Fruit fly (Drosophila melanogaster) ovary, adult (tissue): ENCODE measurements around the gene CG32023.

Experiments
- CG17801 ChIP-seq: fragments of 200-800 bp; optimal IDR thresholded peaks from 2 replicates; lab custom pipeline; 2019; ENCODE audit warnings: missing biosample characterization, mild to moderate bottlenecking, missing genetic modification characterization, moderate library complexity; ENCODE audit not compliant: partially characterized antibody

The CG32023 gene

DNA sequence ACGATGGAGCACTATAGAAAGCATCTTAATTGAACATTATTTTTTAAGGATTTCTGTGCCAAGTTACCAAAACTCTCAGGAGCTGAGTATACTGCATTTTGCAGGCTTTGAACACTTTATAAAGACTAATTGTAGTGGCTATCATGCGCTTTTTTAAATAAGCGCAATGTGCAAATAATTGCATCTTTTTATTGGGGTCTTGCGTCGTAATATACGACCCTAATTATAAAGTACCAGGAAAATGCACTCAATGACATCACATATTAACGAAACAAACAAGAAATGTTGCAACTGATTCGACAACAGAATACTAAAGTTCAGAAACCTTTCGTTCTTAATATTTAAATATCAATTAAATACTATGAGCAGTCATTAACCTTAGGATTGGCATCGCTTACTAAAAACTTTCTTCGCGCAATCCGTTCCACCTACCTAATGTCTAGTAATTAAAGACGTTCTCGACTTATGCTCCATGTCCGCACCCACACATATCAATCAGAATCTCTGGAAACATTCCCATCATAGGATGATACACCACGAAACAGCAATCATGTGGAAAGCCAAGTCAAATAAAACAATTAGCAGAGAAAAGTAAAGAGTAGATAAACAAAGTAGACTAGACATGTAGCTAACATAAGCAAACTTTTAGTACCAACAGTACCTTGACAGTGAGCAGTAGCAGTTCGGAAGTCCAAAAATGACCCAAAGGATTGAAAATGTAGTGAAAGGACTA, at the start of gene CG32023, which contains the start of gene CG34427:
CG32023 (minus strand) TSS at position 101 of the 733 bp plus-strand sequence.
CG34427 (plus strand) TSS at position 683 of the 733 bp plus-strand sequence.
- TF ChIP-seq CG17801: no peak

DNA sequence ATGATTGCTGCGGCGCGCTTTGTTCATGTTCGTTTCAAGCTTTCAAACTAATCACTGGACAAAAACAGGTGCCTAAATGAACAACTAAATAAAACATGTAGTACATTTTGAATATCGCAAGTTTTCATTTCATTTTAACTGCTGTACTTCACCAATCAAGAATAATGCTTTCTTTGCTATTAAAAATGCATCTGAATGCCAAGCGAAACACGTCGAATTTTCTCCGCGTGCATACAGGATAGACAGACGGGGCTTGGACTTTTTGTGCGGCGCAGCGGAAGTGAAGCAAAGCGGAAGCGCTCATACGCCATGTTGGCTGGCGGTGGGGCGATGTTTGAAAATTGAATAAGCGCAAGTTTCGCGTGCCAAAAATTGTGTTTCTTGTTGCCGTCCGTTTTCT, 49.4 kb upstream of the CG32023 start:
- TF ChIP-seq CG17801: no peak

DNA sequence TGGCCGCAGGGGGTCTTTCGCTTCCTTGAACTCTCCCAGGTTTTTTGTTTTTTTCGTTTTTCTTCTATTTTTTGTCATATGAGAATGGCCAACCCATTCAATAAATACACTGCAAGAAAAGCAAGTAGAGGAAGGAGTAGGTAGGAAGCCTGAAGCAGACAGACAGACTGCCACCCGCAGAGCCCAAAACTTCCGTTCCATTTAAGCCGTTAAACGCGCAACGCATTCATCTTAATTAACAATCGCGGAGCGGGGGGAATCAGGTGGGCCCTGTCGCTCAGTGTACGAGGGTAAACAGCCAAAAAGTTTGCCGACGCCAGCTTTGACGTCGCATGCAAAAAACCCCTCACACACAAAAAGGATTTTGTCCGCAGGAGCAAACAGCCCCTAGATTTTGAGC, 48.9 kb upstream of the CG32023 start:
- no peak for TF ChIP-seq CG17801

DNA sequence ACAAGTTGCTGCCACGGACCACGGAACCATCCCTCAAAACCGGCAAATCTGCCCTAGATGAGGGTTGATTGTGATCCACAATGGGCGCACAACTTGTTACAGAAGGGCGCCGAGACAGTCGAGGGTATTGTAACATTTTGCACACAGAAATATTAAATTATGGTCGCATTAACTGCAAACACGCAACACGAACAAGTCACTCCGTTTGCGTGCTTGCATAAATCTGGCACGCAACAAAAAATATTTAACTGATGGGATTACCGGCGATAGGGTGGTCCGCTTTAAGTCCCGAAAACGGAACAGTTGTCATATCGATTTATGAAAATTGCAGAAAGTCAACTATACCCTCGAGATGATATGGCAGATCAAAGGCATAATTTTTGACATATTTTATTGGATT, 48.0 kb upstream of the CG32023 start:
- no peak for TF ChIP-seq CG17801

DNA sequence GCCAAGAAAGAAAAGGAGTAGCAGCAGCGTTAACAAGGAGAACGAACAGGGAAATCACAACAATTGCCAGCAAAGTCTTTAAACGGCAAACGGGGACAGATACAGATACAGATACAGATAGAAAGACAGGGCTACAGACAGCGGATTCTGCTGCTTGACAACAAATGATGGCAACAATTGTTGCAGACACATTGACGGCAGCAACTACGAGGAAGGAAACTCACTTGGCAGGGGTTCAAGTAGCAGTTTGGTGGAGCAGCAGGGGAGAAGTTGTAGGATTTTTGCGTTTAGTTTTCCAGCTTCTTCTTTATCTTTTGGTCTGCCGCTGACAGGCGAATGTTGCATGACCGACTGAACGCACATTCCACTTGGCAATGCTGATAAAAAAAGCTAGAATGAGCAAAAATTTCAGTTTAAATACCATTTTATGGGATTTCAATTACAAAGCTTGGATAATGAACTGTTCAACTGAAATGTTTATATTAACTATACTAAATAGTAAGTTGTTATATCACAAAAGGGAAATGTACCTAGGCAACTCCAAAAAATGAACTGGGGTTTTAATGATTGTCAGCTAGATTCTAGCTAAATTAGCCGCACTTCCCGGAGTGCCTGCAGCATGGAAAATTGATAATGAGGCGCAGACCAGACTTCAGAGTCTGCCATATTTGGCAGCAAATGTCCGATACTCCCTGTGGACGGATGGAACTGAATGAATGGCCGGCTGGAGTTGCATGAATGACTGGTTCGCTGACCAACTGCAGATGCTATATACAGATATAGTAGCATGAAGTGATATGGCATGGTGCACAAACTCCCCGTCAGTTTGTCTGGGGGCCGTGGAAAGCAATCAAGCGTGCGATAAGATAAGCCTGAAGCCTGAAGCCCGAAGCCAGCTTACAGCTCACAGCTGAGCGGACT, 47.1 kb upstream of the CG32023 start:
- TF ChIP-seq CG17801: no peak

DNA sequence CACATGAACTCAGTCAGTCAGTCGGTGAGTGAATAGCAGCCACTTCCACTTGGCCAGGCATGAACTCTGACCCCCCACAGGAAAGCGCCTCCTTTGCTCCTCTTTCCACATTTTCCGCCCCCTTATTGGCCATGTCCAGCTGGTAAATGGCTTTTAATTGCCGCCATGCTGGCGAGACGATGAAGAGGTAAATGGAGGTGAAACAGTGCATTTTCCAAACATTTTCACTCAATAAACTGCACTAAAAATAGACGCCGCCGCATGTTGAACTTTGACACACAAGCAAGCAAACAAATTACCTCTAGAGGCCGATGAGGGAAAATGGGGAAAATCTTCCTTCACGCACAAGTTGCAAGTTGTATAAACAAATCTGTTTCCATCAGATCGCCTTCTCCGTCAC, 45.8 kb upstream of the CG32023 start:
- no peak for TF ChIP-seq CG17801

DNA sequence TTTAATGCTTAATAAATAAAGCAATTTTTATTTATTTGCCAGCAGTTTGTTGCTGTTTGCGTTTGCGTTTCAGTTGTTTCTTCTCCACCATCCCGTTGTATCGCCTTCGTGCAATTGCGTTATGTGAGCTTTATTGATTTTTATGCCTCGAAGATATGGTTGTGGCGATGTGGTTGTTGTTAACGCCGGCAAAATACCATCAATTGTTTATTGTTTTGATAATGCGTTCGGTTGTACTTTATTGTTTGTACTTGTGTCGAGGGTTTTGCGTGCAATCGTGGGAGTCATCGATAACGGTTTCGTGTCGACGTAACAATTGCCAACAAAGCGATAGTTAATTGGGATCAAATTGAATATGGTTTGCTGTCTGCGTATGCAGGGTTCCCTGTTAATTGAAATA, 38.4 kb upstream of the CG32023 start:
- TF ChIP-seq CG17801: no peak

DNA sequence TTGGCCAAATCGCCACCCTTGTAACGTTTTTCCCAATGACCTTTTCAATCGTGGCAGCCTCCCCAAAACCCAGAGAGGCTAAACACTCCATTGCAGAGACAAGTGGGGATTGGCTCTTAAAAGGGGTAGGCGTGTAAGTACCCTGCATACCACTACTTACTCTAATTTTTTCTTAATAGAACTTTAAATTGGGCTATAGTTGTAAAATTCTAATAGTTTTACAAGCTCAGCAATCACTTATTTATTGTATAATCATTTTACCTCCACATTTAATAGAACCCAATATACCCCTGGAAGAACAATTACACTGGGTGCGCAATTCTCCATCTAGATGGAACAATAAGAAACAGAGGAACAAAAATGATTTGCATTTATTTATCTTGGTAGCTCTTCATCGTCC, 37.8 kb upstream of the CG32023 start:
- no peak for TF ChIP-seq CG17801

DNA sequence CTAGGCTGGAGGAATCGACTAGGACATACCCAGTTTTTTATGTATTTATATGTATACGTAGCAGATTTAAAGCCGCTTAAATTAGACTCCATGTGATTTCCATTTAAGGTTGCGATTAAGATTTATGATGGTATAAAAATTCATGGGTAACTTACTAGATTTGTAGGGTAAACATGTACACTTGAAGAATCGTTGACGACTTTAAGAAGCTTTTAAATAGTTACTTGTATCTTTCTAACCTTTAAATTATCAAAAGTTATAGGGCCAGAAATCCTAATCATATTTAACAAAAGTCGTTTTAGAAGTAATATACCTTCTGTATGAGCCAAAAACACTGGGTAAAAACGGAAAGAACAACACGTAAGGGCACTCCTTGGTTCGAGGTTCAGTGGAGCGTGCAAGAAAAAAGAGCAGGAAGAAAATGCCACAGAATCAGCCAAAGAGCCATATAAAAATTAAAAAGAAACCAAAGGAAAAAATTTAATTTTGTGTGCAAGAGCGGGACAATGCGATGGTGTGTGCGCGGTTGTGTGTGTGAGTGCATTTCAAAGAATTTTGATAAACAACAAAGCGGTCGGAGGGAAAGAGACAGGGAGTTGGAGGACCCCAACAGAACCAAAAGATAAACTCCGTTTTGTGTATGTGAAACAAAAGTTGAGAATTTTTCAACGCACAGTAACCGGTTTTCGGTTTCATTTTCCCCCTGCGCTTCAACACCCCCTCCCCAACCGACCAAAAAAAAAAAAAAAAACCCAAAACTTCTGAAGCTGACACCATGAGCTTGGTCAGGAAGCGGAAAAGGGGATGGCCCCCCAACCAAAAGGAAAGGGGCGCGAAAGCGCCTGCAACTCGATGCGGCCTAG, 35.8 kb upstream of the CG32023 start:
- no peak for TF ChIP-seq CG17801

DNA sequence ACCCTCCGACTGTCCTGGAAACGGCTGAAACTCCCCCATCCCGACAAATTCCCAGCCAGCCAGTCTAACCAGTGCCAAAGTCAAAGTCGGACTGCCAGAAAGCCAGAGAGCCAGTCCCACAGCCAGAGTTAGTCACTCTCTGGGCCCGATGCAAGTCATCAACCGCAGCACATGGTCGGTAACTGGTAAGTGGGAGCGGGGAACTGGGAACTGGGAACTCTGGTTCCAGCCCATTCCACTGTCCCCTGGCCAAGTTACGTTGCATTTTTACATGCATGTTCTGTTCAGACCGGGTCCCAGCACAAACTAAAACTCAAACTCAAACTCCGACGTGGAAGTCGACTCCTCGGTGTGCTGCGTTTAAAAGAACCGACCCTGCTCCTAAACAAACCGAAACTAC, 35.1 kb upstream of the CG32023 start:
- TF ChIP-seq CG17801: no peak

DNA sequence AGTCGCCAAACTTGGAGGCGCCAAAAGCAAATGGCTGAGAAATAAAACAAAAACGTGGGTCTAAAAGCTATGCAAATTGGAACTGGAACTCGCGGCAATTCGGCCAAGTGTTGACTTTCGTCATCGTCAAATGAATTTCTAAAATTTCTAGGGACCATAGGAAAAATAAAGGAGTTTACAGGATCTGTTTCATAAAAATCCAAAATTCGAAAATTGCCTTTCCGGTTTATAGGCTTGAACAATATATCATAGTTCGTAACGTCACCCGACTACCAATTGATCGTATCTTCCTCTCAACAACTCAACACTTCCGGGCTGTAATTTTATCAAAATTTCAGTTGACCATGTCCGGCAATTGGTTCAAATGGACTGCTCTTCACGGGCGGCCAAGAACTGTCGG, 32.2 kb upstream of the CG32023 start, which contains the start of gene CG32026:
CG32026 (plus strand) TSS at position 301 of the 400 bp plus-strand sequence.
- TF ChIP-seq CG17801: no peak

DNA sequence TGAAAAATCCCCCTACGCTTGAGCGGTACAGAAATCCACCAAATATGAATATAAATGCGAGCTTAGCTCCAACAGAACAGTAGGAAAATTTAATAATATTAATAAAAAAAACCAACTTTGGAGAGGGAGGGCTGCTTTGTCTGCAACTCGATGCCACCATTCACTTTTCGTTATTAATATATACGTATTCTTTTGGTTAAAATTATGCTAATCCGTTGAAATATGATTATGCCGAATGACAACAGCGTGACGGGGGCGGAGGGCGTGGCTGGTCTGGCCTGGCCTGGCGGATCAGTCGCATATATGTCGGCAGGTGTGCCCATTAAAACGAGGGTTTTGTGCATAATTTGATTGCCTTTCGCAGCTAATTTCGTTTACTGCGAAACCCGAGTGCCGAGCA, 31.5 kb upstream of the CG32023 start:
- TF ChIP-seq CG17801: no peak

DNA sequence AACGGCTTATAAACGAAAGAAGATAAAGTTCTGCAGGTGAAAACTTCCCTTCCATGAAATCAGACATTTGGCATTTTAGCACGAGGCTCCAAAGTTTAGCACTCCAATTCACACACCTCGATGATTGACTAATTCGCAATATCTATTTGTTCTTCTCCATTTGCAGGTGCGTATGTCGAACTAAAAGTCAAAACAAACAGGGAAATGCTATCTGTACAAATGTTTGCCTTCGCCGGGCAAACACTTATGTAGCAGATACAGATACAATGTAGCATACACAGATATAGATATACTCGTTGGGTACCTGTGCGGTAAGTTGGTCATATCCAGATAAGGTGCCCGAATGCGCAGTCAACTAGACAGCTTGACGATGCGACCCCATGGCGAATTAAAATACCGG, 30.9 kb upstream of the CG32023 start:
- TF ChIP-seq CG17801: no peak

DNA sequence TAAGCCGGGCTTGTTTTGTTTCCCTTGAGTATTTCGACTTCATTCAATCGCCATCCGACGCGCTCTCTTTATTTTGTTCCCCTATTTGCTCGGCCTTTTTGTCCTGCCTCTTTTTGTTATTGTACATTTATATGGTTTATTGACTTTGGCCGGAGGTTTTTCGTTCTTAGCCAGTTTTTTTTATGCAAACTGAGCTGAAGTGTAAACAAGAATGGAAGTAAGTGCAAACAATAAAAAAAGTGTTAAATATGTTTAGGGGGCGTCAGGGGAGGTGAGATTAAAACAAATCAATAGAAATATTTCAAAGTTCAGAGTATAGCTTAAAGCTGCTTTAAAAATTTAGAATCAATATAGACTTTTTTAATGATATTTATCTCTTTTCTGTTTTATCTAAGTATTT, 30.5 kb upstream of the CG32023 start:
- no peak for TF ChIP-seq CG17801

DNA sequence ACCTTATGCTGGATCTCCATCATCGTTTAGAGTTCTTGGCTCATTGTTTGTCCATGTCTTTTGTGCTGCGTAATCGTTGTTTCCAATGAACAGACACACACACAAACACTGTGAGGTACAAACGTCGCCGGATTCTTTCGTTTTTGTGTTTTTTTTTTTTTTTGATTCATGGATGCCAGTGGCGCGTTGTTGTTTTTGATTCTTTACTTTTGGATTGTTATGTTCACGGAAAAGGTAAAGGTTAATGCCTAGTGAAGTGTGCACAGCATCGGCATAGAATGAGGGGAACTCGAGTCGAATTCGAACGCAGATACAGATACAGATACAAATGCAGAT, 29.5 kb upstream of the CG32023 start:
- no peak for TF ChIP-seq CG17801

DNA sequence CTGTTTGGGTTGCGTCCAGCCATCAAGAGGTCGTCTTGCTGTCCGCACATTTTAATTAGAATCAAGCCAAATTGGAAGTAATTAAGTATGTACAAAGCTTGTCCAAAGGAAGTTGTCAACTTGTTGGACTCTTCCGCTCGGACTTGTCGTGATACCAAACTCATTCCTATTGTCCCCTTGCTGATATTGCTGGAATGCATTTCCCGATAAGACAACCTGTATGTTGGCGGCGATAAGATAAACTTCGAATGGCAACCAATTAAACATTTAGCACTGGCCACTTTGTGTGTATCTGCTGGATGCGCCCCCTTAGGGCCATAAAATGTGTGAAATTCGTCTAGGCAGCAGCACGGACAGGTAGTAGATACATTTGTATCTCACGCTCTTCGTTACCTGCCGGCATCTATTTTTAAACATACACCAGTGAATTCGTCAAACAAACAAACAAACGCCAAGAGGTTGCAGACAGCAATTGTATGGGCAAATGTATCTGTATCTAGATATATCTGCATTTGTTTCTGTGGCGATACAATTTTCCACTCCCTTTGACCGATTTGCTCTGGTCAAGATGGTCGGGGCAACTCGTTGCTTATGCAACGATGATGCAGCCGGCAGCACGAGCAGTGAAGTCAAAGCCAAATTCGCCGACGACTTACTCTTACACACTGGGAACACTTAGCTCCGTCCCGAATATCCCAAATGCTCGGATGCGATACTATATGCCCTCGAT, 28.9 kb upstream of the CG32023 start:
- TF ChIP-seq CG17801: no peak
